Fruit fly (Drosophila melanogaster): Measurements from ENCODE around the gene CG3281.

The CG3281 gene

dm6 chr3R:11976556-11977335 is 14.1 kb upstream of the CG3281 start, which contains the start of gene CG10005 (continued):
- no peak for TF ChIP-seq CG4854 (GFP tag; optimal IDR thresholded peaks at IDR 0.05)
- no peak for TF ChIP-seq Sox100B (GFP tag; optimal IDR thresholded peaks at IDR 0.05)
- TF ChIP-seq pita (GFP tag; optimal IDR thresholded peaks at IDR 0.05) = no peak

dm6 chr3R:11974631-11975030 is 12.0 kb upstream of the CG3281 start, which contains the start of gene Tango9:
Tango9 (minus strand) TSS chr3R:11974910.
- TF ChIP-seq so (GFP tag; IDR thresholded peaks at IDR 0.05) (no peak), CG8290 (GFP tag; optimal IDR thresholded peaks at IDR 0.05) (no peak), CG8290 (tag; optimal IDR thresholded peaks at IDR 0.05) (peak in 1 of 2 experiments; percentile 36), CG5245 (GFP tag; optimal IDR thresholded peaks at IDR 0.05) (no peak), ase (GFP tag; IDR thresholded peaks at IDR 0.05) (no peak), z (GFP tag; IDR thresholded peaks at IDR 0.05) (no peak), vvl (GFP tag; IDR thresholded peaks at IDR 0.05) (0 out of 2 replicates have a peak, but pooled peaks have one; percentile 33), CG17612 (GFP tag; IDR thresholded peaks at IDR 0.05) (no peak), CG8765 (GFP tag; IDR thresholded peaks at IDR 0.05) (no peak), sc (optimal IDR thresholded peaks at IDR 0.05) (no peak), sc (GFP tag; optimal IDR thresholded peaks at IDR 0.05) (no peak), toy (GFP tag; IDR thresholded peaks at IDR 0.05) (no peak), Meics (GFP tag; optimal IDR thresholded peaks at IDR 0.05) (no peak), pho (GFP tag; optimal IDR thresholded peaks at IDR 0.05) (no peak), gce (GFP tag; IDR thresholded peaks at IDR 0.05) (no peak), dm (GFP tag; optimal IDR thresholded peaks at IDR 0.05) (no peak), Hey (tag; optimal IDR thresholded peaks at IDR 0.05) (no peak), B-H1 (GFP tag; IDR thresholded peaks at IDR 0.05) (no peak), Abd-B (GFP tag; optimal IDR thresholded peaks at IDR 0.05) (no peak), gfzf (GFP tag; optimal IDR thresholded peaks at IDR 0.05) (peak; percentile 92), CG16779 (GFP tag; IDR thresholded peaks at IDR 0.05) (no peak), sens (GFP tag) (peak; percentile 84), CG34422 (GFP tag; IDR thresholded peaks at IDR 0.05) (peak; percentile 25; the same call in 1 of the 3 replicates), Ets65A (GFP tag) (no peak), crol (GFP tag; IDR thresholded peaks at IDR 0.05) (no peak), H15 (GFP tag; IDR thresholded peaks at IDR 0.05) (no peak), Nf-YB (GFP tag; optimal IDR thresholded peaks at IDR 0.05) (no peak), dmrt99B (tag; optimal IDR thresholded peaks at IDR 0.05) (no peak), D (optimal IDR thresholded peaks at IDR 0.05) (no peak), D (GFP tag; optimal IDR thresholded peaks at IDR 0.05) (no peak), Bdp1 (GFP tag; optimal IDR thresholded peaks at IDR 0.05) (no peak), Mes4 (GFP tag; optimal IDR thresholded peaks at IDR 0.05) (no peak), Neu2 (GFP tag; optimal IDR thresholded peaks at IDR 0.05; ENCODE audit: borderline replicate concordance) (no peak), Med (GFP tag) (peak; percentile 63), Adf1 (GFP tag; IDR thresholded peaks at IDR 0.05) (no peak), CG15514 (GFP tag; optimal IDR thresholded peaks at IDR 0.05) (peak; percentile 62), HLH4C (GFP tag; IDR thresholded peaks at IDR 0.05; ENCODE audit: partially characterized antibody) (no peak), C15 (GFP tag; IDR thresholded peaks at IDR 0.05) (no peak), CG11247 (GFP tag; IDR thresholded peaks at IDR 0.05) (no peak), shn (GFP tag; optimal IDR thresholded peaks at IDR 0.05) (no peak), CG15073 (GFP tag; optimal IDR thresholded peaks at IDR 0.05) (no peak), chinmo (GFP tag; IDR thresholded peaks at IDR 0.05; ENCODE audit: partially characterized antibody) (no peak), CG14441 (GFP tag; IDR thresholded peaks at IDR 0.05) (no peak), CG7271 (tag; optimal IDR thresholded peaks at IDR 0.05) (no peak), B-H2 (GFP tag; optimal IDR thresholded peaks at IDR 0.05) (peak; percentile 23), Rx (GFP tag; IDR thresholded peaks at IDR 0.05) (no peak), p53 (GFP tag; optimal IDR thresholded peaks at IDR 0.05) (peak; percentile 9), CG15269 (tag; optimal IDR thresholded peaks at IDR 0.05) (no peak)
